Worm (Caenorhabditis elegans): Measurements from ENCODE around the gene ttr-43.

DNA sequence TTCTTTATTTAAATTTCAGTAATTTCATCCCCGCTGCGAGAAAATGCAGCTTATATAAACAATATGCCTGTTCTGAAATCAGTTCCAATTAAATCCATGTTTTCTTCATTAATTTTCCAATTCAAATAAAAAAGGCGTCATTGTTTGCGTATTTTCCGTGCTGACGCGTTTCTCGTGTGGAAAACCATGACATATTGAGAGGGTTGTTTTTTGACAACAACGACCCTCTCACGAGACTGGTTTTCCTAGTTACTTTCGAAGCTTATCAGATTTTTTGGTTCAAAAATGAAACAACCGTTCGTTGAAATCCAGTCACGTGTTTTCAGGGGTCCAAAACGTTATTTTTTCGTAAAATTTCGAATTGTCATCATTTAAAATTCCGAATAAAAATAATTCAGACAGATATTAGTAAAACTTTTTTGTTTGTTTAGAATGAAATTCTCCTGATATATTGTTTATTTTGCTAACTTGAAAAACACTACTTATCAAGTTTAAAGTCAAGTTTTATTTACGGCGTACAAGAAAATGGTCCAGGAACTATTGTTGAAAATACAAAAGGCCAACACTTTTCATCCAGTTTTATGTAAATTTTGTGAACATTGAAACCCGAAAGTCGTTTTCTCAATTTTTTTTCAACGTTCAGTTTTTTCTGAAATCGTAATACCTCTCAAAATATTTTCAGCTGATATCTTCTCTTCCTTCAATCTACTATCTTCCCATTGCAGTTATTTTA is 9.2 kb upstream of the ttr-43 start, which contains the start of gene C14C10.5:
- TF ChIP-seq ama-1 (optimal IDR thresholded peaks at IDR 0.05), result no peak
- TF ChIP-seq aly-1 (tag; optimal IDR thresholded peaks at IDR 0.05), result no peak
- no peak for TF ChIP-seq B0310.2 (tag; optimal IDR thresholded peaks at IDR 0.05)
- no peak for TF ChIP-seq hnd-1 (tag; optimal IDR thresholded peaks at IDR 0.05)
- no peak for TF ChIP-seq ceh-36 (tag; optimal IDR thresholded peaks at IDR 0.05)
- TF ChIP-seq tra-4 (tag; optimal IDR thresholded peaks at IDR 0.05), result no peak
- TF ChIP-seq sea-1 (GFP tag; conservative IDR thresholded peaks at IDR 0.05), result no peak
- TF ChIP-seq ets-7 (tag; optimal IDR thresholded peaks at IDR 0.05), result no peak
- no peak for TF ChIP-seq tbx-37 (GFP tag; conservative IDR thresholded peaks at IDR 0.05)
- TF ChIP-seq hmbx-1 (tag; optimal IDR thresholded peaks at IDR 0.05), result no peak
- TF ChIP-seq tbx-11 (GFP tag; IDR thresholded peaks at IDR 0.05), result no peak
- TF ChIP-seq ceh-13 (GFP tag; optimal IDR thresholded peaks at IDR 0.05), result no peak

Data from whole organism, early embryonic.